Worm (Caenorhabditis elegans) whole organism, L4 larva: ENCODE data around the gene srlf-1.
A peak's percentile ranks its signal among the peaks of the same experiment; 100 is the strongest.

Experiments used
- F10B5.3 ChIP-seq: sonication (generic microtip); optimal IDR thresholded peaks from 2 replicates; lab custom pipeline; 2016; ENCODE audit warnings: mild to moderate bottlenecking, missing genetic modification characterization, missing compliant biosample characterization
- F26F4.8 ChIP-seq: fragments of 200-800 bp; sonication (Bioruptor generic); conservative IDR thresholded peaks from 2 replicates; pipeline ENCODE4 v1.3.6; 2022; ENCODE audit warnings: missing genetic modification characterization, missing compliant biosample characterization
- F44E2.7 ChIP-seq: fragments of 200-800 bp; sonication (Bioruptor generic); IDR thresholded peaks from 2 replicates; pipeline ENCODE4 v2.1.2; 2022; ENCODE audit warnings: missing genetic modification characterization, missing compliant biosample characterization
- R02D3.7 ChIP-seq: fragments of 150-350 bp; sonication (generic microtip); optimal IDR thresholded peaks from 3 replicates; lab custom pipeline; 2014; ENCODE audit warnings: missing biosample characterization, missing genetic modification characterization
- T20F7.1 ChIP-seq: fragments of 200-800 bp; sonication (Bioruptor generic); optimal IDR thresholded peaks from 2 replicates; lab custom pipeline; 2018; ENCODE audit warnings: mild to moderate bottlenecking, missing genetic modification characterization, missing compliant biosample characterization
- T26A8.4 ChIP-seq: fragments of 200-800 bp; sonication (Bioruptor generic); IDR thresholded peaks from 2 replicates; pipeline ENCODE4 v1.3.6; 2022; ENCODE audit warnings: missing genetic modification characterization, missing compliant biosample characterization
- Y105C5A.15 ChIP-seq: fragments of 200-800 bp; sonication (Bioruptor generic); IDR thresholded peaks from 2 replicates; pipeline ENCODE4 v1.3.6; 2022; ENCODE audit warnings: missing genetic modification characterization, missing compliant biosample characterization
- ZK337.2 ChIP-seq: fragments of 200-800 bp; sonication (Bioruptor generic); IDR thresholded peaks from 2 replicates; pipeline ENCODE4 v1.3.6; 2022; ENCODE audit warnings: missing genetic modification reagents, missing genetic modification characterization, missing compliant biosample characterization
- aha-1 ChIP-seq: fragments of 150-350 bp; peaks from one replicate; lab custom pipeline; 2014; ENCODE audit warnings: missing biosample characterization, missing genetic modification characterization
- ceh-44 ChIP-seq: fragments of 200-800 bp; sonication (Bioruptor generic); IDR thresholded peaks from 2 replicates; pipeline ENCODE4 v1.3.6; 2022; ENCODE audit warnings: missing genetic modification reagents, missing genetic modification characterization, missing compliant biosample characterization
- ceh-62 ChIP-seq: sonication (generic microtip); optimal IDR thresholded peaks from 2 replicates; lab custom pipeline; 2017; ENCODE audit warnings: missing biosample characterization, missing genetic modification characterization
- ceh-82 ChIP-seq: sonication (generic microtip); optimal IDR thresholded peaks from 2 replicates; lab custom pipeline; 2017; ENCODE audit warnings: missing biosample characterization, missing genetic modification characterization
- ces-1 ChIP-seq: fragments of 150-350 bp; sonication (generic microtip); optimal IDR thresholded peaks from 4 replicates; lab custom pipeline; 2014; ENCODE audit warnings: missing biosample characterization, missing genetic modification reagents, missing genetic modification characterization
- ctbp-1 ChIP-seq: fragments of 200-800 bp; sonication (Bioruptor generic); IDR thresholded peaks from 2 replicates; pipeline ENCODE4 v1.3.6; 2022; ENCODE audit warnings: missing genetic modification reagents, missing genetic modification characterization, missing compliant biosample characterization
- daf-12 ChIP-seq: fragments of 150-350 bp; optimal IDR thresholded peaks from 2 replicates; lab custom pipeline; 2014; ENCODE audit warnings: missing biosample characterization, missing genetic modification reagents, missing genetic modification characterization
- daf-8 ChIP-seq: fragments of 200-800 bp; sonication (Bioruptor generic); IDR thresholded peaks from 2 replicates; pipeline ENCODE4 v1.3.6; 2022; ENCODE audit warnings: missing genetic modification characterization, missing compliant biosample characterization
- dmd-6 ChIP-seq: fragments of 200-800 bp; sonication (Bioruptor generic); IDR thresholded peaks from 2 replicates; pipeline ENCODE4 v1.3.6; 2022; ENCODE audit warnings: missing genetic modification reagents, missing genetic modification characterization, missing compliant biosample characterization
- dmd-9 ChIP-seq: fragments of 200-800 bp; sonication (Bioruptor generic); IDR thresholded peaks from 2 replicates; pipeline ENCODE4 v1.3.6; 2022; ENCODE audit warnings: missing genetic modification reagents, missing genetic modification characterization, missing compliant biosample characterization
- dpl-1 ChIP-seq: fragments of 150-350 bp; optimal IDR thresholded peaks from 2 replicates; lab custom pipeline; 2014; ENCODE audit warnings: missing biosample characterization, missing genetic modification reagents, missing genetic modification characterization
- duxl-1 ChIP-seq: sonication (generic microtip); optimal IDR thresholded peaks from 2 replicates; lab custom pipeline; 2016; ENCODE audit warnings: mild to moderate bottlenecking, missing genetic modification characterization, moderate library complexity, missing compliant biosample characterization; ENCODE audit not compliant: poor library complexity
- dve-1 ChIP-seq: sonication (generic microtip); optimal IDR thresholded peaks from 2 replicates; lab custom pipeline; 2017; ENCODE audit warnings: antibody characterized with exemption, mild to moderate bottlenecking, missing genetic modification characterization, missing compliant biosample characterization; ENCODE audit not compliant: insufficient read depth
- fos-1 ChIP-seq: fragments of 150-350 bp; optimal IDR thresholded peaks from 2 replicates; lab custom pipeline; 2014; ENCODE audit warnings: missing biosample characterization, missing genetic modification characterization
- gei-8 ChIP-seq: fragments of 200-800 bp; sonication (Bioruptor generic); optimal IDR thresholded peaks from 2 replicates; lab custom pipeline; 2018; ENCODE audit warnings: mild to moderate bottlenecking, missing genetic modification characterization, missing compliant biosample characterization
- hmg-1.1 ChIP-seq: fragments of 200-800 bp; sonication (Bioruptor generic); IDR thresholded peaks from 2 replicates; pipeline ENCODE4 v1.3.6; 2022; ENCODE audit warnings: missing genetic modification reagents, missing genetic modification characterization, missing compliant biosample characterization
- lin-1 ChIP-seq: fragments of 200-800 bp; sonication (Bioruptor generic); IDR thresholded peaks from 2 replicates; pipeline ENCODE4 v1.3.6; 2022; ENCODE audit warnings: missing genetic modification reagents, missing genetic modification characterization, missing compliant biosample characterization
- lin-15B ChIP-seq: fragments of 150-350 bp; sonication (generic microtip); optimal IDR thresholded peaks from 3 replicates; lab custom pipeline; 2014; ENCODE audit warnings: missing biosample characterization, missing genetic modification characterization
- lin-29 ChIP-seq: fragments of 200-800 bp; sonication (Bioruptor generic); IDR thresholded peaks from 2 replicates; pipeline ENCODE4 v1.3.6; 2022; ENCODE audit warnings: missing genetic modification reagents, missing genetic modification characterization, missing compliant biosample characterization
- lir-3 ChIP-seq: sonication (generic microtip); optimal IDR thresholded peaks from 2 replicates; lab custom pipeline; 2016; ENCODE audit warnings: mild to moderate bottlenecking, missing genetic modification characterization, missing compliant biosample characterization
- madf-5 ChIP-seq, 2 experiments: fragments of 200-800 bp; sonication (Bioruptor generic); IDR thresholded peaks; 2 replicates each; pipeline ENCODE4 v1.3.6; 2022; ENCODE audit warnings: missing compliant biosample characterization in 2 of 2, missing genetic modification characterization in 2 of 2
- mep-1 ChIP-seq: fragments of 150-350 bp; sonication (generic microtip); optimal IDR thresholded peaks from 3 replicates; lab custom pipeline; 2014; ENCODE audit warnings: missing biosample characterization, missing genetic modification characterization
- mes-2 ChIP-seq: sonication (generic microtip); optimal IDR thresholded peaks from 2 replicates; lab custom pipeline; 2016; ENCODE audit warnings: missing genotype, mild to moderate bottlenecking, missing genetic modification characterization, missing compliant biosample characterization; ENCODE audit not compliant: poor library complexity, severe bottlenecking
- mxl-2 ChIP-seq: fragments of 200-800 bp; sonication (Bioruptor generic); conservative IDR thresholded peaks from 2 replicates; pipeline ENCODE4 v1.3.6; 2022; ENCODE audit warnings: missing genetic modification reagents, missing genetic modification characterization, missing compliant biosample characterization
- nhr-11 ChIP-seq: fragments of 150-350 bp; optimal IDR thresholded peaks from 2 replicates; lab custom pipeline; 2014; ENCODE audit warnings: missing biosample characterization, missing genetic modification characterization
- nhr-111 ChIP-seq: fragments of 200-800 bp; sonication (Bioruptor generic); optimal IDR thresholded peaks from 2 replicates; lab custom pipeline; 2018; ENCODE audit warnings: mild to moderate bottlenecking, missing genetic modification characterization, missing compliant biosample characterization
- nhr-25 ChIP-seq: sonication (generic microtip); optimal IDR thresholded peaks from 2 replicates; lab custom pipeline; 2017; ENCODE audit warnings: missing genetic modification characterization, mild to moderate bottlenecking, missing compliant biosample characterization, antibody characterized with exemption, moderate library complexity, borderline replicate concordance; ENCODE audit not compliant: insufficient read depth
- nhr-28 ChIP-seq: fragments of 150-350 bp; optimal IDR thresholded peaks from 2 replicates; lab custom pipeline; 2014; ENCODE audit warnings: missing biosample characterization, missing genetic modification characterization
- nhr-42 ChIP-seq: fragments of 200-800 bp; sonication (Bioruptor generic); IDR thresholded peaks from 2 replicates; pipeline ENCODE4 v1.3.6; 2022; ENCODE audit warnings: missing genetic modification characterization, missing compliant biosample characterization
- nhr-48 ChIP-seq: sonication (generic microtip); optimal IDR thresholded peaks from 2 replicates; lab custom pipeline; 2016; ENCODE audit warnings: mild to moderate bottlenecking, missing genetic modification characterization, missing compliant biosample characterization
- nhr-6 ChIP-seq: fragments of 150-350 bp; optimal IDR thresholded peaks from 2 replicates; lab custom pipeline; 2014; ENCODE audit warnings: missing biosample characterization, missing genetic modification characterization
- nhr-77 ChIP-seq: fragments of 150-350 bp; optimal IDR thresholded peaks from 2 replicates; lab custom pipeline; 2014; ENCODE audit warnings: missing biosample characterization, missing genetic modification characterization
- pha-4 ChIP-seq, 2 experiments: fragments of 150-350 bp in 1 of 2; fragments of 200-800 bp in 1 of 2; sonication (Bioruptor generic) in 1 of 2; IDR thresholded peaks in 1 of 2; optimal IDR thresholded peaks in 1 of 2; 2 replicates each; pipeline versions ENCODE4 v1.3.6 to Lab custom; 2014 to 2022; ENCODE audit warnings: missing genetic modification characterization in 2 of 2, missing genetic modification reagents in 2 of 2, missing biosample characterization in 1 of 2, missing compliant biosample characterization in 1 of 2
- php-3 ChIP-seq: fragments of 200-800 bp; sonication (Bioruptor generic); IDR thresholded peaks from 2 replicates; pipeline ENCODE4 v1.3.6; 2022; ENCODE audit warnings: missing genetic modification reagents, missing genetic modification characterization, missing compliant biosample characterization
- pqm-1 ChIP-seq: sonication (generic microtip); optimal IDR thresholded peaks from 2 replicates; lab custom pipeline; 2017; ENCODE audit warnings: missing biosample characterization, missing genetic modification characterization
- rbr-2 ChIP-seq: sonication (generic microtip); optimal IDR thresholded peaks from 2 replicates; lab custom pipeline; 2016; ENCODE audit warnings: missing genotype, missing genetic modification characterization, missing compliant biosample characterization
- saeg-2 ChIP-seq: fragments of 200-800 bp; sonication (Bioruptor generic); IDR thresholded peaks from 2 replicates; pipeline ENCODE4 v1.3.6; 2022; ENCODE audit warnings: missing genetic modification reagents, missing genetic modification characterization, missing compliant biosample characterization
- skn-1 ChIP-seq: fragments of 150-350 bp; optimal IDR thresholded peaks from 2 replicates; lab custom pipeline; 2014; ENCODE audit warnings: missing biosample characterization, missing genetic modification characterization
- snpc-4 ChIP-seq: fragments of 150-350 bp; optimal IDR thresholded peaks from 2 replicates; lab custom pipeline; 2014; ENCODE audit warnings: missing biosample characterization, missing genetic modification characterization
- spr-1 ChIP-seq: sonication (generic microtip); optimal IDR thresholded peaks from 2 replicates; lab custom pipeline; 2016; ENCODE audit warnings: mild to moderate bottlenecking, missing genetic modification characterization, missing compliant biosample characterization
- tag-97 ChIP-seq: fragments of 200-800 bp; sonication (Bioruptor generic); IDR thresholded peaks from 2 replicates; pipeline ENCODE4 v1.3.6; 2022; ENCODE audit warnings: missing genetic modification characterization, missing compliant biosample characterization
- unc-62 ChIP-seq, 3 experiments: fragments of 150-350 bp in 1 of 3; sonication (generic microtip); optimal IDR thresholded peaks in 2 of 3; peaks in 1 of 3; 1 replicate in 1 of 3; 2 replicates in 2 of 3; lab custom pipeline; 2014 to 2017; ENCODE audit warnings: missing biosample characterization in 3 of 3, missing genetic modification characterization in 3 of 3, missing genetic modification reagents in 3 of 3, missing genotype in 1 of 3
- zag-1 ChIP-seq: fragments of 150-350 bp; optimal IDR thresholded peaks from 2 replicates; lab custom pipeline; 2014; ENCODE audit warnings: missing biosample characterization, missing genetic modification characterization

Gene srlf-1

DNA sequence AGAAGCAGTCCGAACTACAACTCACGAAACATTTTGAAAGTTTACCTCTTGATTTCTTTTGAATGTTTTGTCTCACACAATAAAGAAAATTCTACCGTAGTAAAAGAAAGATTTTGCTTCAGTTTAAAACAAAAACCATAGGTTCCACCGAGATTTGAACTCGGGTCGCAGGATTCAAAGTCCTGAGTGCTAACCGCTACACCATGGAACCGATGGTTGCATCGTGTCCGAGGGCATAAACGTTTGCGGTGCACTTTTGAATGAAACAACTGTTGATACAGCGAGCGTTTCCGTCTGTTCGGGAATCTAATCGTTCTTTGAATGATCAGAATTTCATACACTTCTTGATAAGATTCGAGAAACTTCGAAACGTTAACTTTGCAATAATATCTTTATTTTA is 33.6 kb upstream of the srlf-1 start (continued):
- TF ChIP-seq unc-62 (GFP tag; optimal IDR thresholded peaks at IDR 0.05 in 1 of 2; lab: Kevin White, UChicago) (no peak), unc-62 (tag; optimal IDR thresholded peaks at IDR 0.05; lab: Kevin White, UChicago) (no peak), dmd-6 (GFP tag; lab: Robert Waterston, UW) (peak; percentile 76), pha-4 (GFP tag; IDR thresholded peaks at IDR 0.05; lab: Robert Waterston, UW) (peak; percentile 72), pha-4 (tag; optimal IDR thresholded peaks at IDR 0.05; lab: Kevin White, UChicago) (no peak), T20F7.1 (peak; percentile 58), ceh-62 (no peak), nhr-77 (peak; percentile 49), Y105C5A.15 (GFP tag; lab: Robert Waterston, UW) (no peak), mes-2 (peak; percentile 78), gei-8 (GFP tag; lab: Kevin White, UChicago) (peak; percentile 5), ZK337.2 (GFP tag; lab: Robert Waterston, UW) (0 out of 2 replicates have a peak, but pooled peaks have one; percentile 22), nhr-111 (GFP tag; lab: Kevin White, UChicago) (peak; percentile 41), lin-29 (GFP tag; lab: Robert Waterston, UW) (no peak), lin-15B (tag; lab: Kevin White, UChicago) (no peak), nhr-28 (tag; lab: Kevin White, UChicago) (peak; percentile 70), dpl-1 (GFP tag; lab: Kevin White, UChicago) (peak; percentile 34), lin-1 (GFP tag; lab: Robert Waterston, UW) (peak; percentile 66; the same call in 1 of the 2 replicates), snpc-4 (no peak), tag-97 (GFP tag; lab: Robert Waterston, UW) (no peak), nhr-42 (GFP tag; lab: Robert Waterston, UW) (no peak), nhr-25 (tag; lab: Kevin White, UChicago) (peak; percentile 60), rbr-2 (tag; lab: Kevin White, UChicago) (peak; percentile 34), php-3 (peak; percentile 44; the same call in 1 of the 2 replicates), R02D3.7 (tag; lab: Kevin White, UChicago) (no peak), duxl-1 (tag; lab: Kevin White, UChicago) (peak; percentile 6), daf-8 (GFP tag; lab: Robert Waterston, UW) (no peak), madf-5 (GFP tag; IDR thresholded peaks at IDR 0.05; lab: Robert Waterston, UW) (peak in 1 of 2 experiments; percentile 59; a peak in 1 of 4 replicates), pqm-1 (tag; lab: Kevin White, UChicago) (no peak), lir-3 (tag; lab: Kevin White, UChicago) (peak; percentile 22), nhr-6 (tag; lab: Kevin White, UChicago) (no peak), mep-1 (peak; percentile 70), nhr-11 (tag; lab: Kevin White, UChicago) (no peak), daf-12 (no peak), saeg-2 (GFP tag; lab: Robert Waterston, UW) (no peak), aha-1 (tag; lab: Kevin White, UChicago) (peak; percentile 79), T26A8.4 (GFP tag; lab: Robert Waterston, UW) (peak; percentile 75), F26F4.8 (no peak), zag-1 (tag; lab: Kevin White, UChicago) (no peak), hmg-1.1 (GFP tag; lab: Robert Waterston, UW) (peak; percentile 57), ceh-44 (no peak), nhr-48 (tag; lab: Kevin White, UChicago) (peak; percentile 68), F44E2.7 (GFP tag; lab: Robert Waterston, UW) (no peak), spr-1 (tag; lab: Kevin White, UChicago) (peak; percentile 66), dmd-9 (GFP tag; lab: Robert Waterston, UW) (0 out of 2 replicates have a peak, but pooled peaks have one; percentile 34), dve-1 (tag; lab: Kevin White, UChicago) (peak; percentile 83), ceh-82 (tag; lab: Kevin White, UChicago) (no peak), fos-1 (tag; lab: Kevin White, UChicago) (no peak), mxl-2 (GFP tag; lab: Robert Waterston, UW) (no peak), ces-1 (GFP tag; lab: Kevin White, UChicago) (no peak), skn-1 (tag; lab: Kevin White, UChicago) (no peak), F10B5.3 (peak; percentile 17), ctbp-1 (GFP tag; lab: Robert Waterston, UW) (peak; percentile 42; the same call in 1 of the 2 replicates)
